Fruit fly (Drosophila melanogaster): ENCODE data around the gene ScsbetaA.
A peak's percentile ranks its signal among the peaks of the same experiment; 100 is the strongest.

The ScsbetaA gene

dm6 chr3R:8896740-8897139 is 41.8 kb upstream of the ScsbetaA start (continued):
- TF ChIP-seq CG17802 (tag; optimal IDR thresholded peaks at IDR 0.05) (peak; percentile 29), CG7963 (GFP tag; IDR thresholded peaks at IDR 0.05; ENCODE audit: partially characterized antibody) (no peak), Nf-YB (GFP tag; optimal IDR thresholded peaks at IDR 0.05) (peak; percentile 30), CTCF (GFP tag; optimal IDR thresholded peaks at IDR 0.05) (peak; percentile 16), chn (GFP tag; optimal IDR thresholded peaks at IDR 0.05) (peak; percentile 50), Opbp (GFP tag; IDR thresholded peaks at IDR 0.05; ENCODE audit: partially characterized antibody) (no peak), CG10654 (GFP tag; optimal IDR thresholded peaks at IDR 0.05) (peak; percentile 21), CG4404 (GFP tag; IDR thresholded peaks at IDR 0.05) (no peak), Awh (GFP tag; IDR thresholded peaks at IDR 0.05) (no peak), dpn (GFP tag; optimal IDR thresholded peaks at IDR 0.05) (peak; percentile 55 to 70), ken (GFP tag; IDR thresholded peaks at IDR 0.05) (no peak), CG3407 (GFP tag; optimal IDR thresholded peaks at IDR 0.05) (peak; percentile 7), HLH54F (GFP tag; optimal IDR thresholded peaks at IDR 0.05) (peak; percentile 64), Six4 (GFP tag; optimal IDR thresholded peaks at IDR 0.05) (peak; percentile 56), hkb (optimal IDR thresholded peaks at IDR 0.05) (no peak), hkb (GFP tag; IDR thresholded peaks at IDR 0.05) (peak; percentile 75), oc (tag; optimal IDR thresholded peaks at IDR 0.05) (peak; percentile 12), repo (GFP tag; optimal IDR thresholded peaks at IDR 0.05) (peak; percentile 31), CG34376 (GFP tag; optimal IDR thresholded peaks at IDR 0.05) (no peak), sob (GFP tag; IDR thresholded peaks at IDR 0.05) (no peak; the same call in 1 of the 2 replicates), CG1233 (GFP tag; optimal IDR thresholded peaks at IDR 0.05) (peak; percentile 54), Scr (GFP tag; IDR thresholded peaks at IDR 0.05; ENCODE audit: partially characterized antibody) (no peak), pita (GFP tag; optimal IDR thresholded peaks at IDR 0.05) (no peak), CG9215 (GFP tag; IDR thresholded peaks at IDR 0.05) (no peak), gem (tag; optimal IDR thresholded peaks at IDR 0.05) (peak; percentile 85), exex (tag; optimal IDR thresholded peaks at IDR 0.05) (no peak), Asciz (GFP tag; optimal IDR thresholded peaks at IDR 0.05) (peak; percentile 61), abd-A (tag; optimal IDR thresholded peaks at IDR 0.05) (no peak), crol (GFP tag; IDR thresholded peaks at IDR 0.05) (peak; percentile 1; the same call in 1 of the 2 replicates), pho (GFP tag; optimal IDR thresholded peaks at IDR 0.05) (peak; percentile 61), zen (tag; optimal IDR thresholded peaks at IDR 0.05) (peak; percentile 25), Tbp (GFP tag; optimal IDR thresholded peaks at IDR 0.05) (no peak), MBD-R2 (GFP tag; IDR thresholded peaks at IDR 0.05) (no peak), ems (GFP tag; optimal IDR thresholded peaks at IDR 0.05) (peak; percentile 60), Ets65A (GFP tag) (peak; percentile 97), CG1792 (GFP tag; optimal IDR thresholded peaks at IDR 0.05) (peak; percentile 43), mld (GFP tag; IDR thresholded peaks at IDR 0.05; ENCODE audit: partially characterized antibody) (no peak), Usf (GFP tag; optimal IDR thresholded peaks at IDR 0.05) (no peak), CG7556 (GFP tag; optimal IDR thresholded peaks at IDR 0.05) (peak; percentile 72), p53 (GFP tag; optimal IDR thresholded peaks at IDR 0.05) (peak; percentile 35), CG7745 (tag; optimal IDR thresholded peaks at IDR 0.05) (no peak), BEAF-32 (GFP tag; optimal IDR thresholded peaks at IDR 0.05) (no peak), tll (GFP tag; optimal IDR thresholded peaks at IDR 0.05) (no peak), CG14014 (GFP tag; IDR thresholded peaks at IDR 0.05) (peak; percentile 64), fd96Cb (tag; optimal IDR thresholded peaks at IDR 0.05) (peak; percentile 69), Dp (GFP tag; optimal IDR thresholded peaks at IDR 0.05) (no peak), CrebB (tag; optimal IDR thresholded peaks at IDR 0.05) (peak; percentile 47), phol (tag; optimal IDR thresholded peaks at IDR 0.05) (peak; percentile 74), CG7372 (GFP tag; IDR thresholded peaks at IDR 0.05) (0 out of 2 replicates have a peak, but pooled peaks have one; percentile 38), bbx (GFP tag; IDR thresholded peaks at IDR 0.05; ENCODE audit: partially characterized antibody) (no peak), gcm (GFP tag; optimal IDR thresholded peaks at IDR 0.05) (peak; percentile 56)
